Worm (Caenorhabditis elegans) whole organism, L3 larva: ENCODE results near the gene pes-5.

Experiments
- R02D3.7 ChIP-seq: fragments of 150-350 bp; optimal IDR thresholded peaks from 2 replicates; lab custom pipeline; 2014; ENCODE audit warnings: missing biosample characterization, missing genetic modification characterization
- ZK546.5 ChIP-seq: sonication (generic microtip); optimal IDR thresholded peaks from 2 replicates; lab custom pipeline; 2017; ENCODE audit warnings: missing biosample characterization, missing genetic modification characterization
- aly-2 ChIP-seq: fragments of 150-350 bp; optimal IDR thresholded peaks from 2 replicates; lab custom pipeline; 2014; ENCODE audit warnings: missing biosample characterization, missing genetic modification characterization
- ama-1 ChIP-seq: fragments of 150-350 bp; optimal IDR thresholded peaks from 2 replicates; lab custom pipeline; 2018
- ceh-16 ChIP-seq: sonication (generic microtip); optimal IDR thresholded peaks from 2 replicates; lab custom pipeline; 2017; ENCODE audit warnings: missing biosample characterization, missing genetic modification characterization
- ceh-28 ChIP-seq: fragments of 150-350 bp; optimal IDR thresholded peaks from 2 replicates; lab custom pipeline; 2014; ENCODE audit warnings: missing biosample characterization, missing genetic modification reagents, missing genetic modification characterization
- ceh-82 ChIP-seq: fragments of 150-350 bp; optimal IDR thresholded peaks from 2 replicates; lab custom pipeline; 2014; ENCODE audit warnings: missing biosample characterization, missing genetic modification characterization
- ceh-9 ChIP-seq: sonication (generic microtip); optimal IDR thresholded peaks from 2 replicates; lab custom pipeline; 2018; ENCODE audit warnings: missing biosample characterization, missing genetic modification characterization
- daf-12 ChIP-seq: fragments of 150-350 bp; optimal IDR thresholded peaks from 2 replicates; lab custom pipeline; 2014; ENCODE audit warnings: missing biosample characterization, missing genetic modification reagents, missing genetic modification characterization
- egl-27 ChIP-seq: sonication (generic microtip); optimal IDR thresholded peaks from 4 replicates; lab custom pipeline; 2017; ENCODE audit warnings: missing biosample characterization, missing genetic modification reagents, missing genetic modification characterization
- egl-5 ChIP-seq: fragments of 150-350 bp; optimal IDR thresholded peaks from 2 replicates; lab custom pipeline; 2017; ENCODE audit warnings: missing biosample characterization, missing genetic modification reagents, missing genetic modification characterization, inconsistent platforms
- elt-1 ChIP-seq: fragments of 150-350 bp; optimal IDR thresholded peaks from 2 replicates; lab custom pipeline; 2014; ENCODE audit warnings: missing biosample characterization, missing genetic modification characterization
- elt-2 ChIP-seq: sonication (generic microtip); optimal IDR thresholded peaks from 2 replicates; lab custom pipeline; 2016; ENCODE audit warnings: missing genetic modification reagents, mild to moderate bottlenecking, missing genetic modification characterization, missing compliant biosample characterization
- elt-3 ChIP-seq, 3 experiments: fragments of 150-350 bp in 1 of 3; sonication (generic microtip) in 2 of 3; optimal IDR thresholded peaks; 2 replicates in 2 of 3; 4 replicates in 1 of 3; lab custom pipeline; 2014 to 2017; ENCODE audit warnings: missing biosample characterization in 3 of 3, missing genetic modification characterization in 3 of 3
- eor-1 ChIP-seq, 2 experiments: fragments of 150-350 bp; optimal IDR thresholded peaks; 2 replicates each; lab custom pipeline; 2014 to 2018; ENCODE audit warnings: missing biosample characterization in 2 of 2, missing genetic modification characterization in 2 of 2
- fkh-10 ChIP-seq: sonication (generic microtip); optimal IDR thresholded peaks from 2 replicates; lab custom pipeline; 2017; ENCODE audit warnings: missing biosample characterization, missing genetic modification reagents, missing genetic modification characterization
- fkh-2 ChIP-seq: fragments of 150-350 bp; optimal IDR thresholded peaks from 2 replicates; lab custom pipeline; 2014; ENCODE audit warnings: missing biosample characterization, missing genetic modification reagents, missing genetic modification characterization
- fos-1 ChIP-seq: fragments of 150-350 bp; optimal IDR thresholded peaks from 2 replicates; lab custom pipeline; 2014; ENCODE audit warnings: missing biosample characterization, missing genetic modification characterization
- hmg-11 ChIP-seq: sonication (generic microtip); optimal IDR thresholded peaks from 2 replicates; lab custom pipeline; 2016; ENCODE audit warnings: missing genetic modification characterization, missing compliant biosample characterization
- jun-1 ChIP-seq: fragments of 150-350 bp; optimal IDR thresholded peaks from 2 replicates; lab custom pipeline; 2014; ENCODE audit warnings: missing biosample characterization, missing genetic modification reagents, missing genetic modification characterization
- lin-15B ChIP-seq: fragments of 150-350 bp; optimal IDR thresholded peaks from 2 replicates; lab custom pipeline; 2014; ENCODE audit warnings: missing biosample characterization, missing genetic modification characterization
- lin-39 ChIP-seq: fragments of 150-350 bp; optimal IDR thresholded peaks from 2 replicates; lab custom pipeline; 2018; ENCODE audit warnings: missing biosample characterization, missing genetic modification reagents, missing genetic modification characterization
- lsy-12 ChIP-seq: sonication (generic microtip); optimal IDR thresholded peaks from 2 replicates; lab custom pipeline; 2016; ENCODE audit warnings: mild to moderate bottlenecking, missing genetic modification characterization, missing compliant biosample characterization
- mdl-1 ChIP-seq: fragments of 150-350 bp; optimal IDR thresholded peaks from 2 replicates; lab custom pipeline; 2014; ENCODE audit warnings: missing biosample characterization, missing genetic modification characterization
- mml-1 ChIP-seq: fragments of 150-350 bp; sonication (generic microtip); optimal IDR thresholded peaks from 3 replicates; lab custom pipeline; 2014; ENCODE audit warnings: missing biosample characterization, missing genetic modification characterization
- nfya-1 ChIP-seq: sonication (generic microtip); optimal IDR thresholded peaks from 2 replicates; lab custom pipeline; 2017; ENCODE audit warnings: missing genetic modification characterization, mild to moderate bottlenecking, missing compliant biosample characterization, antibody characterized with exemption, moderate library complexity; ENCODE audit not compliant: insufficient read depth
- nhr-11 ChIP-seq: fragments of 150-350 bp; optimal IDR thresholded peaks from 2 replicates; lab custom pipeline; 2014; ENCODE audit warnings: missing biosample characterization, missing genetic modification characterization
- nhr-12 ChIP-seq: fragments of 150-350 bp; optimal IDR thresholded peaks from 2 replicates; lab custom pipeline; 2014; ENCODE audit warnings: missing biosample characterization, missing genetic modification characterization
- nhr-23 ChIP-seq: fragments of 150-350 bp; optimal IDR thresholded peaks from 2 replicates; lab custom pipeline; 2014; ENCODE audit warnings: missing biosample characterization, missing genetic modification reagents, missing genetic modification characterization
- nhr-237 ChIP-seq: fragments of 150-350 bp; optimal IDR thresholded peaks from 2 replicates; lab custom pipeline; 2014; ENCODE audit warnings: missing biosample characterization, missing genetic modification characterization
- nhr-25 ChIP-seq: sonication (generic microtip); optimal IDR thresholded peaks from 2 replicates; lab custom pipeline; 2017; ENCODE audit warnings: missing biosample characterization, missing genetic modification characterization
- nhr-28 ChIP-seq: fragments of 150-350 bp; optimal IDR thresholded peaks from 2 replicates; lab custom pipeline; 2014; ENCODE audit warnings: missing biosample characterization, missing genetic modification characterization
- nhr-43 ChIP-seq: sonication (generic microtip); optimal IDR thresholded peaks from 2 replicates; lab custom pipeline; 2016; ENCODE audit warnings: mild to moderate bottlenecking, missing genetic modification characterization, missing compliant biosample characterization; ENCODE audit not compliant: poor library complexity, severe bottlenecking
- nhr-67 ChIP-seq: fragments of 150-350 bp; optimal IDR thresholded peaks from 2 replicates; lab custom pipeline; 2014; ENCODE audit warnings: missing biosample characterization, missing genetic modification characterization
- nhr-76 ChIP-seq: fragments of 150-350 bp; sonication (generic microtip); optimal IDR thresholded peaks from 5 replicates; lab custom pipeline; 2014; ENCODE audit warnings: missing biosample characterization, missing genetic modification characterization
- nhr-77 ChIP-seq: fragments of 150-350 bp; optimal IDR thresholded peaks from 2 replicates; lab custom pipeline; 2014; ENCODE audit warnings: missing biosample characterization, missing genetic modification characterization
- pha-4 ChIP-seq: fragments of 150-350 bp; optimal IDR thresholded peaks from 2 replicates; lab custom pipeline; 2014; ENCODE audit warnings: missing biosample characterization, missing genetic modification reagents, missing genetic modification characterization
- pqm-1 ChIP-seq: fragments of 150-350 bp; optimal IDR thresholded peaks from 2 replicates; lab custom pipeline; 2017; ENCODE audit warnings: missing biosample characterization, missing genetic modification characterization, inconsistent platforms
- sea-2 ChIP-seq: fragments of 150-350 bp; sonication (generic microtip); optimal IDR thresholded peaks from 4 replicates; lab custom pipeline; 2014; ENCODE audit warnings: missing biosample characterization, missing genetic modification reagents, missing genetic modification characterization
- skn-1 ChIP-seq: fragments of 150-350 bp; optimal IDR thresholded peaks from 2 replicates; lab custom pipeline; 2014; ENCODE audit warnings: missing biosample characterization, missing genetic modification characterization
- snpc-4 ChIP-seq: fragments of 150-350 bp; optimal IDR thresholded peaks from 2 replicates; lab custom pipeline; 2014; ENCODE audit warnings: missing biosample characterization, missing genetic modification characterization
- tbx-2 ChIP-seq: sonication (generic microtip); optimal IDR thresholded peaks from 2 replicates; lab custom pipeline; 2016; ENCODE audit warnings: mild to moderate bottlenecking, missing genetic modification characterization, missing compliant biosample characterization
- unc-39 ChIP-seq: sonication (generic microtip); optimal IDR thresholded peaks from 4 replicates; lab custom pipeline; 2017; ENCODE audit warnings: missing biosample characterization, missing genetic modification characterization
- unc-62 ChIP-seq: fragments of 150-350 bp; sonication (generic microtip); optimal IDR thresholded peaks from 4 replicates; lab custom pipeline; 2014; ENCODE audit warnings: missing biosample characterization, missing genetic modification reagents, missing genetic modification characterization
- zag-1 ChIP-seq: fragments of 150-350 bp; optimal IDR thresholded peaks from 2 replicates; lab custom pipeline; 2014; ENCODE audit warnings: missing biosample characterization, missing genetic modification characterization
- ztf-11 ChIP-seq: fragments of 150-350 bp; optimal IDR thresholded peaks from 2 replicates; lab custom pipeline; 2014; ENCODE audit warnings: missing biosample characterization, missing genetic modification characterization
- ztf-4 ChIP-seq: fragments of 150-350 bp; optimal IDR thresholded peaks from 2 replicates; lab custom pipeline; 2014; ENCODE audit warnings: missing biosample characterization, missing genetic modification characterization

Gene pes-5

ce11 chrII:11829920-11830319, at the start of gene pes-5:
pes-5 (minus strand) TSS chrII:11830020.
- TF ChIP-seq aly-2 (no peak), nhr-43 (no peak), unc-62 (GFP tag; lab: Kevin White, UChicago) (no peak), R02D3.7 (no peak), nhr-67 (no peak), unc-39 (tag; lab: Kevin White, UChicago) (no peak), fos-1 (tag; lab: Kevin White, UChicago) (no peak), tbx-2 (tag; lab: Kevin White, UChicago) (no peak), ceh-9 (tag; lab: Kevin White, UChicago) (no peak), egl-27 (tag; lab: Kevin White, UChicago) (no peak), nfya-1 (tag; lab: Kevin White, UChicago) (no peak), ceh-16 (tag; lab: Kevin White, UChicago) (no peak), ama-1 (lab: Kevin White, UChicago) (no peak), nhr-11 (tag; lab: Kevin White, UChicago) (no peak), ztf-4 (no peak), mml-1 (no peak)

DNA sequence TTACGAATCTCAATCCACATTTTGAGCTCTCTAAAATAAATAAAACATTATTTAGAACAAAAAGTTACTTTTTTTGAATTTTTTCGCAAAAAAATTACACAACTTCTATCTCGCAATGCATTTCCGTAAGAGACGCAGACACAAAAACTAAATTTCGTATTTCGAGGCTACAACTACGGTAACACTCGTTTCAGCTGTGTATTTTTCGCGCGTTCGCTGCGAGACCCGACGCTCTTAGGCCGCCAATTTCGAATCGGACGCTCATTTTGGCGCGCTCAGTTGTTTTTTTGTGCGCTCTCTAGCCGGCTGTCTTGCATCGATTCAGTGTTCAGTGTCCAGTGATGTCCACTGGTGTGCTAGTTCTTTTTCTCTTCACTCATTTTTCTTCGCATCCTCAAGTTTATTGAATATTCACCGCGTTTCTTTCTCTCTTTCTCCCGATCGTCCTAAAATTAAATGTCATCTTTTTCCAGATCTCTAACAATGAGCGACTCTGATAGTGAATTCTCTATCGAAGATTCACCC, 44.9 kb upstream of the pes-5 start, which contains the start of the genes npp-3 and top-2:
npp-3 (minus strand) TSS at position 115 of the 525 bp plus-strand sequence.
top-2 (plus strand) TSS at position 475 of the 525 bp plus-strand sequence.
- peak; percentile 91 for TF ChIP-seq fkh-10 (GFP tag; lab: Kevin White, UChicago)
- peak; percentile 85 for TF ChIP-seq ceh-28 (tag; lab: Kevin White, UChicago)
- TF ChIP-seq ztf-11 (tag; lab: Kevin White, UChicago), result no peak
- TF ChIP-seq tbx-2 (tag; lab: Kevin White, UChicago), result peak; percentile 75
- no peak for TF ChIP-seq nhr-67
- peak; percentile 97 for TF ChIP-seq nhr-11 (tag; lab: Kevin White, UChicago)
- TF ChIP-seq elt-3 (tag; optimal IDR thresholded peaks at IDR 0.05; lab: Kevin White, UChicago), result no peak
- peak; percentile 75 for TF ChIP-seq elt-1 (tag; lab: Kevin White, UChicago)
- TF ChIP-seq snpc-4, result peak; percentile 82
- TF ChIP-seq ceh-82, result peak; percentile 77
- peak; percentile 93 for TF ChIP-seq R02D3.7
- no peak for TF ChIP-seq fos-1 (tag; lab: Kevin White, UChicago)
- peak; percentile 92 for TF ChIP-seq egl-5
- TF ChIP-seq aly-2, result no peak
- peak; percentile 99 for TF ChIP-seq nfya-1 (tag; lab: Kevin White, UChicago)
- TF ChIP-seq mdl-1 (tag; lab: Kevin White, UChicago), result no peak
- TF ChIP-seq sea-2, result no peak
- no peak for TF ChIP-seq nhr-28 (tag; lab: Kevin White, UChicago)
- TF ChIP-seq lin-39 (tag; lab: Kevin White, UChicago), result peak; percentile 97
- TF ChIP-seq elt-2, result peak; percentile 69
- TF ChIP-seq nhr-77, result peak; percentile 75
- TF ChIP-seq unc-39 (tag; lab: Kevin White, UChicago), result no peak
- TF ChIP-seq hmg-11 (tag; lab: Kevin White, UChicago), result peak; percentile 89
- peak; percentile 80 for TF ChIP-seq jun-1
- TF ChIP-seq daf-12 (tag; lab: Kevin White, UChicago), result no peak
- TF ChIP-seq ztf-4, result peak; percentile 41
- TF ChIP-seq ama-1 (lab: Kevin White, UChicago), result peak; percentile 75
- peak; percentile 57 for TF ChIP-seq pqm-1 (tag; lab: Kevin White, UChicago)
- TF ChIP-seq lin-15B (tag; lab: Kevin White, UChicago), result peak; percentile 96
- peak; percentile 93 for TF ChIP-seq skn-1 (tag; lab: Kevin White, UChicago)
- TF ChIP-seq pha-4 (tag; lab: Kevin White, UChicago), result peak; percentile 98
- peak; percentile 96 for TF ChIP-seq nhr-23
- peak; percentile 89 for TF ChIP-seq lsy-12 (tag; lab: Kevin White, UChicago)
- no peak for TF ChIP-seq fkh-2
- TF ChIP-seq unc-62 (GFP tag; lab: Kevin White, UChicago), result peak; percentile 62
- TF ChIP-seq ZK546.5 (tag; lab: Kevin White, UChicago), result peak; percentile 26
- TF ChIP-seq ceh-9 (tag; lab: Kevin White, UChicago), result no peak
- peak; percentile 34 for TF ChIP-seq egl-27 (tag; lab: Kevin White, UChicago)
- no peak for TF ChIP-seq eor-1 (tag; optimal IDR thresholded peaks at IDR 0.05; lab: Kevin White, UChicago)
- peak; percentile 84 for TF ChIP-seq nhr-43
- TF ChIP-seq nhr-237 (tag; lab: Kevin White, UChicago), result no peak
- peak; percentile 97 for TF ChIP-seq nhr-25 (tag; lab: Kevin White, UChicago)
- no peak for TF ChIP-seq mml-1
- TF ChIP-seq nhr-76 (tag; lab: Kevin White, UChicago), result no peak
- TF ChIP-seq zag-1 (tag; lab: Kevin White, UChicago), result no peak
- TF ChIP-seq nhr-12, result no peak
- TF ChIP-seq ceh-16 (tag; lab: Kevin White, UChicago), result no peak
